Worm (Caenorhabditis elegans) whole organism, mixed stage, embryonic: ENCODE measurements around the gene cest-1.1.

Source experiments
- M03D4.4 ChIP-seq: sonication (generic microtip); optimal IDR thresholded peaks from 2 replicates; lab custom pipeline; 2017; ENCODE audit warnings: mild to moderate bottlenecking, missing genetic modification characterization, missing compliant biosample characterization
- blmp-1 ChIP-seq: fragments of 150-350 bp; optimal IDR thresholded peaks from 2 replicates; lab custom pipeline; 2014; ENCODE audit warnings: missing biosample characterization, missing genetic modification characterization
- ceh-39 ChIP-seq: fragments of 150-350 bp; optimal IDR thresholded peaks from 2 replicates; lab custom pipeline; 2014; ENCODE audit warnings: missing biosample characterization, missing genetic modification characterization
- ceh-83 ChIP-seq: fragments of 200-800 bp; sonication (Bioruptor generic); optimal IDR thresholded peaks from 2 replicates; lab custom pipeline; 2018; ENCODE audit warnings: mild to moderate bottlenecking, missing genetic modification characterization, missing compliant biosample characterization
- ces-1 ChIP-seq: fragments of 150-350 bp; optimal IDR thresholded peaks from 2 replicates; lab custom pipeline; 2014; ENCODE audit warnings: missing biosample characterization, missing genetic modification reagents, missing genetic modification characterization
- cnd-1 ChIP-seq: fragments of 200-800 bp; sonication (Bioruptor generic); optimal IDR thresholded peaks from 2 replicates; lab custom pipeline; 2018; ENCODE audit warnings: mild to moderate bottlenecking, missing genetic modification characterization, missing compliant biosample characterization
- elt-3 ChIP-seq: fragments of 150-350 bp; optimal IDR thresholded peaks from 2 replicates; lab custom pipeline; 2014; ENCODE audit warnings: missing biosample characterization, missing genetic modification characterization
- flh-1 ChIP-seq: fragments of 200-800 bp; sonication (Bioruptor generic); optimal IDR thresholded peaks from 2 replicates; lab custom pipeline; 2018; ENCODE audit warnings: mild to moderate bottlenecking, missing genetic modification characterization, moderate library complexity, missing compliant biosample characterization
- ham-2 ChIP-seq: fragments of 200-800 bp; sonication (Bioruptor generic); optimal IDR thresholded peaks from 2 replicates; lab custom pipeline; 2018; ENCODE audit warnings: mild to moderate bottlenecking, missing genetic modification characterization, missing compliant biosample characterization
- hlh-1 ChIP-seq: fragments of 150-350 bp; optimal IDR thresholded peaks from 2 replicates; lab custom pipeline; 2014; ENCODE audit warnings: missing biosample characterization, missing genetic modification reagents, missing genetic modification characterization
- lin-13 ChIP-seq: fragments of 150-350 bp; optimal IDR thresholded peaks from 2 replicates; lab custom pipeline; 2014; ENCODE audit warnings: missing biosample characterization, missing genetic modification characterization
- lin-32 ChIP-seq: fragments of 200-800 bp; sonication (Bioruptor generic); optimal IDR thresholded peaks from 2 replicates; lab custom pipeline; 2018; ENCODE audit warnings: mild to moderate bottlenecking, missing genetic modification characterization, missing compliant biosample characterization
- mab-5 ChIP-seq: fragments of 150-350 bp; optimal IDR thresholded peaks from 2 replicates; lab custom pipeline; 2014; ENCODE audit warnings: missing biosample characterization, missing genetic modification characterization
- mep-1 ChIP-seq: fragments of 150-350 bp; optimal IDR thresholded peaks from 2 replicates; lab custom pipeline; 2017; ENCODE audit warnings: missing biosample characterization, missing genetic modification reagents, missing genetic modification characterization, inconsistent platforms
- mls-2 ChIP-seq: sonication (generic microtip); optimal IDR thresholded peaks from 2 replicates; lab custom pipeline; 2016; ENCODE audit warnings: mild to moderate bottlenecking, missing genetic modification characterization, moderate library complexity, missing compliant biosample characterization
- nhr-12 ChIP-seq: fragments of 150-350 bp; optimal IDR thresholded peaks from 2 replicates; lab custom pipeline; 2014; ENCODE audit warnings: missing biosample characterization, missing genetic modification characterization
- nhr-237 ChIP-seq: fragments of 150-350 bp; optimal IDR thresholded peaks from 2 replicates; lab custom pipeline; 2014; ENCODE audit warnings: missing biosample characterization, missing genetic modification characterization
- nhr-28 ChIP-seq: fragments of 150-350 bp; optimal IDR thresholded peaks from 2 replicates; lab custom pipeline; 2014; ENCODE audit warnings: missing biosample characterization, missing genetic modification characterization
- nhr-76 ChIP-seq: sonication (generic microtip); optimal IDR thresholded peaks from 2 replicates; lab custom pipeline; 2017; ENCODE audit warnings: missing biosample characterization, missing genetic modification characterization
- pha-4 ChIP-seq: fragments of 150-350 bp; optimal IDR thresholded peaks from 2 replicates; lab custom pipeline; 2018; ENCODE audit warnings: missing biosample characterization, missing genetic modification reagents, missing genetic modification characterization
- sem-2 ChIP-seq: fragments of 200-800 bp; sonication (Bioruptor generic); optimal IDR thresholded peaks from 2 replicates; lab custom pipeline; 2018; ENCODE audit warnings: mild to moderate bottlenecking, missing genetic modification characterization, missing compliant biosample characterization
- snpc-4 ChIP-seq: fragments of 150-350 bp; optimal IDR thresholded peaks from 2 replicates; lab custom pipeline; 2014; ENCODE audit warnings: missing biosample characterization, missing genetic modification characterization
- sptf-1 ChIP-seq: sonication (generic microtip); optimal IDR thresholded peaks from 2 replicates; lab custom pipeline; 2017; ENCODE audit warnings: mild to moderate bottlenecking, missing genetic modification characterization, moderate library complexity, missing compliant biosample characterization
- tbx-8 ChIP-seq: fragments of 200-800 bp; sonication (Bioruptor generic); optimal IDR thresholded peaks from 2 replicates; lab custom pipeline; 2018; ENCODE audit warnings: mild to moderate bottlenecking, missing genetic modification characterization, moderate library complexity, missing compliant biosample characterization
- unc-39 ChIP-seq: fragments of 150-350 bp; optimal IDR thresholded peaks from 2 replicates; lab custom pipeline; 2014; ENCODE audit warnings: missing biosample characterization, missing genetic modification characterization
- zip-8 ChIP-seq: fragments of 150-350 bp; optimal IDR thresholded peaks from 2 replicates; lab custom pipeline; 2014; ENCODE audit warnings: missing biosample characterization, missing genetic modification characterization
- ztf-11 ChIP-seq: fragments of 150-350 bp; optimal IDR thresholded peaks from 2 replicates; lab custom pipeline; 2014; ENCODE audit warnings: missing biosample characterization, missing genetic modification characterization

Gene cest-1.1

ce11 chrV:14134757-14135441 is 31.6 kb downstream of the cest-1.1 start:
- TF ChIP-seq ham-2 (GFP tag; lab: Kevin White, UChicago): no peak
- no peak for TF ChIP-seq unc-39 (tag; lab: Kevin White, UChicago)
- no peak for TF ChIP-seq snpc-4 (tag; lab: Kevin White, UChicago)
- no peak for TF ChIP-seq M03D4.4
- TF ChIP-seq blmp-1: no peak
- TF ChIP-seq sem-2 (GFP tag; lab: Kevin White, UChicago): no peak
- no peak for TF ChIP-seq cnd-1 (tag; lab: Kevin White, UChicago)
- TF ChIP-seq nhr-28 (tag; lab: Kevin White, UChicago): no peak
- TF ChIP-seq mab-5 (tag; lab: Kevin White, UChicago): no peak
- no peak for TF ChIP-seq flh-1 (GFP tag; lab: Kevin White, UChicago)
- no peak for TF ChIP-seq ztf-11 (tag; lab: Kevin White, UChicago)
- TF ChIP-seq tbx-8: no peak
- TF ChIP-seq ceh-83 (GFP tag; lab: Kevin White, UChicago): no peak
- no peak for TF ChIP-seq nhr-12 (tag; lab: Kevin White, UChicago)
- no peak for TF ChIP-seq pha-4
- TF ChIP-seq elt-3 (tag; lab: Kevin White, UChicago): no peak
- TF ChIP-seq lin-32 (GFP tag; lab: Kevin White, UChicago): no peak

- peak; percentile 20 for TF ChIP-seq hlh-1 (tag; lab: Kevin White, UChicago)
- no peak for TF ChIP-seq flh-1 (GFP tag; lab: Kevin White, UChicago)
- TF ChIP-seq ces-1: peak; percentile 16
- no peak for TF ChIP-seq nhr-237 (tag; lab: Kevin White, UChicago)
- no peak for TF ChIP-seq ham-2 (GFP tag; lab: Kevin White, UChicago)
Measured at ce11 chrV:14133002-14133763, 33.3 kb downstream of the cest-1.1 start.

ce11 chrV:14130226-14130625 is 36.3 kb downstream of the cest-1.1 start:
- TF ChIP-seq pha-4 (no peak), sptf-1 (tag; lab: Kevin White, UChicago) (peak; percentile 20), nhr-76 (no peak), ces-1 (peak; percentile 93), M03D4.4 (no peak)

- TF ChIP-seq snpc-4 (tag; lab: Kevin White, UChicago): no peak
- peak; percentile 25 for TF ChIP-seq sptf-1 (tag; lab: Kevin White, UChicago)
Measured at ce11 chrV:14128858-14129257, 37.7 kb downstream of the cest-1.1 start.

ce11 chrV:14127834-14128233 is 38.7 kb downstream of the cest-1.1 start:
- TF ChIP-seq ces-1: peak; percentile 80
- no peak for TF ChIP-seq mls-2

ce11 chrV:14126341-14126924 is 40.1 kb downstream of the cest-1.1 start:
- TF ChIP-seq ztf-11 (tag; lab: Kevin White, UChicago): no peak
- TF ChIP-seq ceh-39 (tag; lab: Kevin White, UChicago): no peak
- peak; percentile 58 for TF ChIP-seq ces-1

ce11 chrV:14123176-14123575 is 43.4 kb downstream of the cest-1.1 start:
- TF ChIP-seq mls-2 (no peak), mep-1 (no peak), ztf-11 (tag; lab: Kevin White, UChicago) (no peak), sem-2 (GFP tag; lab: Kevin White, UChicago) (no peak), M03D4.4 (no peak), zip-8 (tag; lab: Kevin White, UChicago) (no peak), lin-13 (tag; lab: Kevin White, UChicago) (no peak)
